Worm (Caenorhabditis elegans): ENCODE data around the gene pqn-82.

The pqn-82 gene

DNA sequence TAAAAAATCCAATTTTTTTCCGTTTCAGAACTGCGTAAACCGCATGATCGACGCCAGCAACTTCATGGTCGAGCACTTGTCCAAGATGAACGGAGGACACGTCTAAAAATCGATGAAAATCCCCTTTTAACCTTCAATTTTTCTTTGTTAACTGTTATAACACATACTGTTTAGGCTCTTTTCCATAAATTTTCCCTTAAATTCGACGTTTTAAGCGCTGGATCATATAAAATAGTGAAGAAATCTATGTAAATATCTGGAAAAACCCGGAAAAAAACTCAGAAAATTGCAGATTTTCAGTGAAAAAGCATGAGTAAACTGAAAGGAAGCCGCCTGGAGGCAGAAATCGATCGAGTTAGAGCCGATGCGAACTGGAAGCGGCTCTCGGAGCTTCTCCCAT is 11.3 kb downstream of the pqn-82 start, which contains the start of gene ttc-7:
TSS of gene ttc-7 (plus strand) at position 301 of the 400 bp plus-strand sequence.
- TF ChIP-seq ztf-29 (GFP tag; IDR thresholded peaks at IDR 0.05) (no peak), med-1 (GFP tag; optimal IDR thresholded peaks at IDR 0.05; ENCODE audit: insufficient read depth) (no peak), T22C8.4 (GFP tag; IDR thresholded peaks at IDR 0.05) (no peak), ref-1 (GFP tag; conservative IDR thresholded peaks at IDR 0.05) (no peak)

DNA sequence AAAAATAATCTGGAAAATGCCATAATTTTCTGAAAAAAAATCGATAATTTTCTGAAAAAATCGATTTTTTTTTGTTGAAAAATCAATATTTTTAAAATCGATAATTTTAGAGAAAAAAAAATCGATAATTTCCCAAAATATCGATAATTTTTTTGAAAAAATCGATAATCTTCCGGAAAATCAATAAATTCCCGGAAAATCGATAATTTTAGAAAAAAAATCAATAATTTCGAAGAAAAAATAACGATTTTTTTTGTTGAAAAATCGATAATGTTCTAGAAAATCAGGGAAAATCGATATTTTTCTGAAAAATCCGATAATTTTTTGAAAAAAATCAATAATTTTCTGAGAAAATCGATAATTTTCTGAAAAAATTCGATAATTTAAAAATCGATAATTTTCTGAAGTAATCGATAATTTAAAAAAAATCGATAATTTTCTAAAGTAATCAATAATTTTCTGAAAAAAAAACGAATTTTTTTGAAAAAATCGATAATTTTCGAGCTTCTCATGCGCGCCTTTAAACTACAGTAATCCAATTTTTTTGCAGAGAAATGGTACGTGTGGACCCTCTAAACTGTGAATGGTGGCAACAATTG is 27.5 kb downstream of the pqn-82 start:
- TF ChIP-seq T22C8.4 (GFP tag; IDR thresholded peaks at IDR 0.05) (peak; percentile 81), cog-1 (tag; optimal IDR thresholded peaks at IDR 0.05) (no peak)

DNA sequence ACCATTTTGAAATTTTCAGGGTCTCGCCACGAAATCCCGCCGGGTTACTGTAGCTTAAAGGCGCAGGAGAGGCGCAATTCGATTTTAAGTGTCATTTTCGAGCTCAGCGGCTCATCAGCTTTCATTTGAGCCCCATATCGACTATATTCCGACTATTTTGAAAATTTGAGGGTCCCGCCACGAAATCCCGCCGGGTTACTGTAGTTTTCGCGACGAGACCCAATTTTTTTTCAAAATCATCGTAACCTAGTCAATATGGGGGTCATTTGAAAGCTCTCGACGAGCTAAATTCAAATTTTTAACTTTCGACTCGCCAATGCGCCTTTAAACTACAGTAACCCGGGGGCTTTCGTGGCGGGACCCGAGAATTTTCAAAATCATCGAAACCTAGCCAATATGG is 28.3 kb downstream of the pqn-82 start:
- TF ChIP-seq T22C8.4 (GFP tag; IDR thresholded peaks at IDR 0.05) (no peak), med-1 (GFP tag; optimal IDR thresholded peaks at IDR 0.05; ENCODE audit: insufficient read depth) (no peak), ztf-29 (GFP tag; IDR thresholded peaks at IDR 0.05) (no peak), tab-1 (GFP tag; IDR thresholded peaks at IDR 0.05) (no peak), cog-1 (tag; optimal IDR thresholded peaks at IDR 0.05) (no peak), flt-1 (GFP tag; IDR thresholded peaks at IDR 0.05) (no peak), ztf-23 (GFP tag; IDR thresholded peaks at IDR 0.05) (no peak), klf-2 (GFP tag; conservative IDR thresholded peaks at IDR 0.05) (no peak), ref-1 (GFP tag; conservative IDR thresholded peaks at IDR 0.05) (no peak)

DNA sequence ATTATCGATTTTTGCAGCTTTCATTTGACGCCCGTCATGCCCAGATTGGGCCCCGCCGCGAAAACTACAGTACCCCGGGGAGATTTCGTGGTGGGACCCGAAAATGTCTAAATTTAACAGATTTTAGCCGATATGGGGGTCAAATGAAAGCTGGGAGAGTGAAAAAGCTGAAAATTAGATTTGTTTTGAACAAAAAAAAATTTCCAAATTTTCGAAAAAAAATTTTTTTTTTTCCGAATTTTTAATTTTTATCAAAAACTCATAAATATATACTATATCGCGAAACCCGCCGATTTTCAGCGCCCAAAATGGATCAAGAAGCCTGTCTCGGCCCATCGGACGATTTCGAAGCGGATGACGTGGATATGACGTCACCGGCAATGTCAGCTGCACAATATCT is 29.2 kb downstream of the pqn-82 start, which contains the start of gene smi-1:
TSS of gene smi-1 (plus strand) at position 301 of the 400 bp plus-strand sequence.
- no peak for TF ChIP-seq ref-1 (GFP tag; conservative IDR thresholded peaks at IDR 0.05)
- TF ChIP-seq klf-2 (GFP tag; conservative IDR thresholded peaks at IDR 0.05) = no peak
- TF ChIP-seq cog-1 (tag; optimal IDR thresholded peaks at IDR 0.05) = no peak
- TF ChIP-seq T22C8.4 (GFP tag; IDR thresholded peaks at IDR 0.05) = no peak
- no peak for TF ChIP-seq ztf-23 (GFP tag; IDR thresholded peaks at IDR 0.05)
- no peak for TF ChIP-seq ztf-29 (GFP tag; IDR thresholded peaks at IDR 0.05)

DNA sequence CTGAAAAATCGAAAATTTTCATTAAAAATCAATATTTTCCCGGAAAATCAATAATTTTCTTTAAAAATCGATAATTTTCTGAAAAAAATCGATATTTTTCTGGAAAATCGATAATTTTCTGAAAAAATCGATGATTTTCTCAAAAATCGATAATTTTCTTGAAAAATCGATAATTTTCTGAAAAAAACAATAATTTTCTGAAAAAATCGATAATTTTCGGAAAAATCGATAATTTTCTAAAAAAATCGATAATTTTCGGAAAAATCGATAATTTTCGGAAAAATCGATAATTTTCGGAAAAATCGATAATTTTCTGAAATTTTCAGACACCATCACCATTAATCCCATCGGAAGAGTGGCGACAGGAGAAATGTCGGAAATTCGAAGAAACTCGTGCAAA is 30.1 kb downstream of the pqn-82 start:
- TF ChIP-seq med-1 (GFP tag; optimal IDR thresholded peaks at IDR 0.05; ENCODE audit: insufficient read depth) = no peak
- TF ChIP-seq ztf-23 (GFP tag; IDR thresholded peaks at IDR 0.05) = no peak
- TF ChIP-seq klf-2 (GFP tag; conservative IDR thresholded peaks at IDR 0.05) = no peak
- TF ChIP-seq cog-1 (tag; optimal IDR thresholded peaks at IDR 0.05) = no peak
- no peak for TF ChIP-seq ztf-29 (GFP tag; IDR thresholded peaks at IDR 0.05)
- no peak for TF ChIP-seq tab-1 (GFP tag; IDR thresholded peaks at IDR 0.05)
- no peak for TF ChIP-seq flt-1 (GFP tag; IDR thresholded peaks at IDR 0.05)
- peak; percentile 99 for TF ChIP-seq T22C8.4 (GFP tag; IDR thresholded peaks at IDR 0.05)

DNA sequence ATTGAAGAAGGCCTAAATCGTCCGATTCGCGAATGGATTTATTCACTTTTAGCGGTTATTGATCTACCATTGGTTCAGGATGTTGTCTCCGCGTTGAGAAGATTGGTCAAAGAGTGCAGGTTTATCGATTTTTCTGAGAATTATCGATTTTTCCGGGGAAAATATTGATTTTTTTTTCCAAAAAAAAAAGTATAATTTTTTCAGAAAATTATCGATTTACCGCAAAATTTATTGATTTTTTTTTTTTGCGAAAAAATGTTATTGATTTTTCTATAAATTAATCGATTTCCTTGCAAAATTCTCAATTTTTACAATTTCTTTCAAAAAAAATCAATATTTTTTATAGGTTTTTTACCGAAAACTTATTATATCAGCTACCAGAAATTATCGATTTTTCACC is 31.4 kb downstream of the pqn-82 start:
- TF ChIP-seq cog-1 (tag; optimal IDR thresholded peaks at IDR 0.05) = no peak
- no peak for TF ChIP-seq flt-1 (GFP tag; IDR thresholded peaks at IDR 0.05)
- no peak for TF ChIP-seq klf-2 (GFP tag; conservative IDR thresholded peaks at IDR 0.05)
- TF ChIP-seq med-1 (GFP tag; optimal IDR thresholded peaks at IDR 0.05; ENCODE audit: insufficient read depth) = no peak
- no peak for TF ChIP-seq ztf-23 (GFP tag; IDR thresholded peaks at IDR 0.05)
- TF ChIP-seq T22C8.4 (GFP tag; IDR thresholded peaks at IDR 0.05) = peak; percentile 81
- no peak for TF ChIP-seq ztf-29 (GFP tag; IDR thresholded peaks at IDR 0.05)
- no peak for TF ChIP-seq tab-1 (GFP tag; IDR thresholded peaks at IDR 0.05)
- TF ChIP-seq ref-1 (GFP tag; conservative IDR thresholded peaks at IDR 0.05) = no peak

DNA sequence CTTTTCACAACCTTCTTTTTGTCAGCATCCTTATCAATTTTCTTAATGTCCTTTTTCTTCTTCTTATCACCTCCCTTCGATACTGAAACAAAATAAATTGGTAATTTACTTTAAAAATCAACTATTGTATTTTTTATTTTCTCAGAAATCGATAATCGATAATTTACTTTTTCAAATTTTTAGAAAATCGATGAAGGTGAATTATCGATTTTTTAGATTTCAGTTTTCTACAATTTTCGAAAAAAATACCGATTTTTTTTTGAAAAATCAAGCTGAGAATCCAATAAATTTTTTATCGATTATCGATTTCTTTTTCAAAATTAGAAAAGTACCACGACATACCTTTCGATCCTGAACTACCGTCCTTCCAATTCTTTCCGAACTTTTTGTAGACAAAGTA is 33.8 kb downstream of the pqn-82 start:
- TF ChIP-seq T22C8.4 (GFP tag; IDR thresholded peaks at IDR 0.05) (peak; percentile 59; the same call in 1 of the 2 replicates), klf-2 (GFP tag; conservative IDR thresholded peaks at IDR 0.05) (no peak), ztf-29 (GFP tag; IDR thresholded peaks at IDR 0.05) (no peak)

DNA sequence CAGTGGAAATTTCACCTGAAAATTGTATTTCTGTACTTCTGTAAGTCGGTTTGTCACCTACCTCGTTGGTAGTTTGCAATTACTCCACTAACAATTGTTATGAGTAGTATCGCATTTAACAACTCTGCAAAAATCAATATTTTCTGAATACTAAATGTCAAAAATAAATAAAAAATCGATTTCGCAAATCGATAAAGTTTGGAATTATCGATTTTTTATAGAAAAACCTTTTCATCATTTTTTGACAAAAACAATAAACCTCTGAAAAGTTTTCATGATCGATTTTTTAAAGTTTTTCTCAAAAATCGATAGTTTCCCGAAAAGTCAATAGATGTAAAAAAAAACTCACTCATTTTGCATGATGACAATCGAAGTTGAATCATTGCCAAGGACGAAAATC is 38.1 kb downstream of the pqn-82 start:
- peak; percentile 41; the same call in 1 of the 2 replicates for TF ChIP-seq T22C8.4 (GFP tag; IDR thresholded peaks at IDR 0.05)
- no peak for TF ChIP-seq med-1 (GFP tag; optimal IDR thresholded peaks at IDR 0.05; ENCODE audit: insufficient read depth)

DNA sequence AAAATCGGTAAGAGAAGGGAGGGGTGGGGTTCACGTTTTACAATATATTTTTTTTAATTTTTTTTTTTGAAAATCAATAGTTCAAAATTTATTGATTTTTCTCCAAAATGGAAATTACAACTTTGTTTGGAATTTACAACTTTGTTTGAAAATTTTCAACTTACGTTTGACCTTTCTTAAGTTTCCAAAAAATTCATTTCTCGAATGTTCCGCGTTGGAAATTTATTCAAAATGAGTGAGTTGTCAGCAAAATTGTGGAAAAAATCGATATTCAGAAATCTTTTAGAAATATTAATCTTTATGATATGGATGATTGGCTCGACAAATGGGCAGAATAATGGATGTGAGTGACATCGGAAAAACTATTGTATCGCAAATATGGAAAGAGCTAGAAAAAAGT is 38.5 kb downstream of the pqn-82 start, which contains the start of gene B0524.3:
TSS of gene B0524.3 (plus strand) at position 301 of the 400 bp plus-strand sequence.
- TF ChIP-seq ztf-29 (GFP tag; IDR thresholded peaks at IDR 0.05) = no peak
- no peak for TF ChIP-seq ref-1 (GFP tag; conservative IDR thresholded peaks at IDR 0.05)
- TF ChIP-seq cog-1 (tag; optimal IDR thresholded peaks at IDR 0.05) = no peak
- TF ChIP-seq ztf-23 (GFP tag; IDR thresholded peaks at IDR 0.05) = no peak
- no peak for TF ChIP-seq klf-2 (GFP tag; conservative IDR thresholded peaks at IDR 0.05)
- no peak for TF ChIP-seq T22C8.4 (GFP tag; IDR thresholded peaks at IDR 0.05)
- TF ChIP-seq tab-1 (GFP tag; IDR thresholded peaks at IDR 0.05) = no peak
- TF ChIP-seq flt-1 (GFP tag; IDR thresholded peaks at IDR 0.05) = no peak
- no peak for TF ChIP-seq med-1 (GFP tag; optimal IDR thresholded peaks at IDR 0.05; ENCODE audit: insufficient read depth)

DNA sequence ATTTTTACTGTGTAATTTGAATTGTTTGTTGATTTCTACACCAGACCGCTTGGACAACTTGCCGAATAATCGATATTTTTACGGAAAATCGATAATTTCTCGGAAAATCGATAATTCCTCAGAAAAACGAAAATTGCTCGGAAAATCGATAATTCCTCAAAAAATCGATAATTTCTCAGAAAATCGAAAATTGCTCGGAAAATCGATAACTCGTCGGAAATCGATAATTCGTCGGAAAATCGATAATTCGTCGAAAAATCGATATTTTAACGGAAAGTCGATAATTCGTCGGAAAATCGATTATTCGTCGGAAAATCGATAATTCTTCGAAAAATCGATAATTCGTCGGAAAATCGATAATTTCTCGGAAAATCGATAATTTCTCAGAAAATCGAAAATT is 43.3 kb downstream of the pqn-82 start:
- peak; percentile 97 for TF ChIP-seq T22C8.4 (GFP tag; IDR thresholded peaks at IDR 0.05)

DNA sequence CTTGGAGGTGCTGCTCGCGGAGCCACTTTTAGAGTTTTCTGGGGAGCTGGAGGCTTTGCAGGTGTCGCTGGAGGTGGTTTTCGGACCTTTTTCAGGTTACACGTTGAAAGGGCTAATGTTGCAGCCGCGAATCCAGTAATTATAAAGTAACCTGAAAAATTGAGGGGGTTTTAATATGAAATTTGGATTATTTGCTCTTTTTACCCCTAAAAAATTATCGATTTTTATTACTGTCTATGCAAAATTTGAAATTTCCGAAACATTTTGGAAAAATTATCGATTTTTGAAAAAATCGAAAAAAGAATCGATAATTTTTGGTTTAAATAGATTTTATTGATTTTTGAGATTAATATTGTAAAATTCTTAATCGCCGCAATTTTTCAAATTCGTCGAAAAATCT is 44.6 kb downstream of the pqn-82 start:
- TF ChIP-seq ref-1 (GFP tag; conservative IDR thresholded peaks at IDR 0.05) = no peak
- TF ChIP-seq tab-1 (GFP tag; IDR thresholded peaks at IDR 0.05) = no peak
- peak; percentile 59 for TF ChIP-seq T22C8.4 (GFP tag; IDR thresholded peaks at IDR 0.05)
